Worm (Caenorhabditis elegans): Measurements from ENCODE around the gene W06H8.2.

DNA sequence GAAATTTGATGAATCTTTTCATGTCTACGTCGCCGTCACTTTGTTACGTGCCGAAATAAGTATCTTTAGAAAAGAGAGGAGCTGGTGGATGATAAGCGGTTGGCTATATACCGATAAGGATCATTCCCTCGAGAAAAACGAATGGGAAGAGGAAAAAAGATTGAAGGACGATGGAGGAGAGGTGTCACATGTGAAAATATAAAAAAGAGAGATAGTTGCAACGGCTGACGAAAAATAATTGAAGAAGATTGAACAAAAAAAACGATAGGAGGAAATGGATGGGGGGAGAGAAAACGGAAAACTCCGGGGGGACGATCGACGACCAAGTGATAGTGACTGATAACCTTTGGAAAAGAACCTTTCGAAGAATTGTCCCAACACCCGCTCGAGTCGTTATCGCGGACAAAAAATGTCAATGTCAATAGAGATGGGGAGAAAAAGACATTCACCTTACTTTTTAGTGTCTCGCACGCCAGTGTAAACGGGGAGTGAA is 22.9 kb downstream of the W06H8.2 start:
- TF ChIP-seq zag-1 (tag; optimal IDR thresholded peaks at IDR 0.05) (no peak), snpc-4 (tag; optimal IDR thresholded peaks at IDR 0.05) (no peak), unc-62 (GFP tag; optimal IDR thresholded peaks at IDR 0.05) (peak; percentile 44), ama-1 (optimal IDR thresholded peaks at IDR 0.05) (peak; percentile 20), R02D3.7 (tag; optimal IDR thresholded peaks at IDR 0.05) (no peak), nhr-237 (tag; optimal IDR thresholded peaks at IDR 0.05) (no peak), skn-1 (tag; optimal IDR thresholded peaks at IDR 0.05) (no peak), aly-2 (tag; optimal IDR thresholded peaks at IDR 0.05) (no peak), ztf-11 (tag; optimal IDR thresholded peaks at IDR 0.05) (no peak), ceh-82 (tag; optimal IDR thresholded peaks at IDR 0.05) (no peak)

Measured in whole organism, L2 larva.